Worm (Caenorhabditis elegans): Measurements from ENCODE around the gene T12A7.2.

- no peak for TF ChIP-seq hnd-1 (tag; optimal IDR thresholded peaks at IDR 0.05)
- no peak for TF ChIP-seq flt-1 (GFP tag; IDR thresholded peaks at IDR 0.05)
- no peak for TF ChIP-seq ama-1 (optimal IDR thresholded peaks at IDR 0.05)
- TF ChIP-seq F13C5.2 (tag; optimal IDR thresholded peaks at IDR 0.05): no peak
- TF ChIP-seq hmg-4 (GFP tag; optimal IDR thresholded peaks at IDR 0.05): no peak
- no peak for TF ChIP-seq ceh-36 (tag; optimal IDR thresholded peaks at IDR 0.05)
- TF ChIP-seq aly-1 (tag; optimal IDR thresholded peaks at IDR 0.05): no peak
- TF ChIP-seq ceh-13 (GFP tag; optimal IDR thresholded peaks at IDR 0.05): no peak
- TF ChIP-seq hmbx-1 (tag; optimal IDR thresholded peaks at IDR 0.05): no peak
- TF ChIP-seq tra-4 (tag; optimal IDR thresholded peaks at IDR 0.05): no peak
- TF ChIP-seq tbx-37 (GFP tag; conservative IDR thresholded peaks at IDR 0.05): no peak
- TF ChIP-seq tbx-11 (GFP tag; IDR thresholded peaks at IDR 0.05): no peak
- no peak for TF ChIP-seq pes-1 (GFP tag; IDR thresholded peaks at IDR 0.05)
- no peak for TF ChIP-seq sea-1 (GFP tag; conservative IDR thresholded peaks at IDR 0.05)
Measured at ce11 chrIV:11796818-11797217, 35.9 kb upstream of the T12A7.2 start.
